Fruit fly (Drosophila melanogaster): ENCODE results near the gene Npc2f.

Gene Npc2f

dm6 chr3R:24099039-24100026 is 38.4 kb upstream of the Npc2f start (continued):
- TF ChIP-seq Myc (optimal IDR thresholded peaks at IDR 0.05) (no peak), OdsH (GFP tag; optimal IDR thresholded peaks at IDR 0.05) (peak; percentile 75), GATAd (GFP tag; optimal IDR thresholded peaks at IDR 0.05) (no peak), HLH106 (tag; optimal IDR thresholded peaks at IDR 0.05) (peak; percentile 55), dmrt93B (GFP tag; optimal IDR thresholded peaks at IDR 0.05) (peak; percentile 43), ey (GFP tag; optimal IDR thresholded peaks at IDR 0.05) (peak; percentile 80), N (GFP tag; optimal IDR thresholded peaks at IDR 0.05) (no peak)

DNA sequence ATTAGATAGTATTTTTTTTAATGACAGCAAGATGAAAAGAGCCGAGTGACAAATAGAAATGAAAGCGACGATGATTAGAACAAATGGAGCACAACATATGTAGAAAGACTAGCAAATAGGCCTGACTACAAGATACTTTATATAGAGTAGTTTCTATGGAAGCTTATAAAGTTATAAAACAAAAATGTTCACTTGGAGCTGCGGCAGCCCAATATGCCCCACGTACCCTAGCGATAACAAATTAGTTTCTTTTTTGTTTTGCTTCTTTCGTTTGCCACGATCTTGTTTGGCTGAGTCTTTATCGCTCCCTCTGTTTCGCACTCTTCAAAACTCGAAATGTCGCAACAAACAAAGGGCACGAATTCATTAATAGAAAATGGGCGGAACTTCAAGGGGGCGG is 37.0 kb upstream of the Npc2f start:
- TF ChIP-seq psq (GFP tag; optimal IDR thresholded peaks at IDR 0.05) (peak; percentile 62), ey (GFP tag; optimal IDR thresholded peaks at IDR 0.05) (no peak)

dm6 chr3R:24101437-24101836 is 36.3 kb upstream of the Npc2f start:
- no peak for TF ChIP-seq OdsH (GFP tag; optimal IDR thresholded peaks at IDR 0.05)
- TF ChIP-seq Hr83 (GFP tag; optimal IDR thresholded peaks at IDR 0.05; ENCODE audit: poor library complexity, severe bottlenecking) = no peak
- TF ChIP-seq CG32264 (GFP tag; optimal IDR thresholded peaks at IDR 0.05) = no peak
- TF ChIP-seq Mio (GFP tag; optimal IDR thresholded peaks at IDR 0.05) = no peak
- no peak for TF ChIP-seq Dif (GFP tag; optimal IDR thresholded peaks at IDR 0.05; ENCODE audit: partially characterized antibody)
- TF ChIP-seq Rel (GFP tag; optimal IDR thresholded peaks at IDR 0.05) = no peak
- no peak for TF ChIP-seq Rel (tag; optimal IDR thresholded peaks at IDR 0.05)

- TF ChIP-seq brk (GFP tag; optimal IDR thresholded peaks at IDR 0.05) (no peak), sage (GFP tag; optimal IDR thresholded peaks at IDR 0.05) (no peak), Hnf4 (GFP tag; optimal IDR thresholded peaks at IDR 0.05) (no peak), Hr83 (GFP tag; optimal IDR thresholded peaks at IDR 0.05; ENCODE audit: poor library complexity, severe bottlenecking) (no peak), br (GFP tag; optimal IDR thresholded peaks at IDR 0.05) (no peak), Dfd (GFP tag; optimal IDR thresholded peaks at IDR 0.05) (no peak), N (GFP tag; optimal IDR thresholded peaks at IDR 0.05) (no peak), dsf (GFP tag; optimal IDR thresholded peaks at IDR 0.05; ENCODE audit: borderline replicate concordance) (no peak), foxo (GFP tag; optimal IDR thresholded peaks at IDR 0.05) (no peak), usp (GFP tag; optimal IDR thresholded peaks at IDR 0.05) (no peak), rgr (GFP tag; optimal IDR thresholded peaks at IDR 0.05) (no peak), Jra (GFP tag; optimal IDR thresholded peaks at IDR 0.05) (no peak), CrebA (GFP tag; optimal IDR thresholded peaks at IDR 0.05; ENCODE audit: borderline replicate concordance) (no peak), Mio (GFP tag; optimal IDR thresholded peaks at IDR 0.05) (no peak)
Measured at dm6 chr3R:24102387-24102786, 35.3 kb upstream of the Npc2f start.

DNA sequence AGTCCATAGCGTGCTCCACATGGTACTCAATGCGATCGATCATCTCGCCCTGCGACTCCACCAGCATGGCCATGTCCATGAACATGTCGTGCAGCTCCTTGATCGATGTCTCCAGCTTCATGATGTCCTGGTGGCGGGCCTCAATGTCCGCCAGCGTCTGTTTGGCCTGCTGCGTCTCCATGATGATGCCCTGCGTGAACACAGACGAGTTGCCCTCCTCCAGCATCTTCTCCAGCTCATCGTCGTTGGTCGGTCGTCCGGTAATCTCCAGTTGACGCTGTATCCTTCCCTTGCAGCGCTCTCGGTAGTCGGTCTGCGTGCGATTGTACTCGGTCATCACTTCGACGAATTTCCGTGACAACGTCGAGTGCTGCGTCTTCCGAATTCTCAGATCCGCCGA is 34.0 kb upstream of the Npc2f start:
- no peak for TF ChIP-seq fru (GFP tag; optimal IDR thresholded peaks at IDR 0.05)
- TF ChIP-seq Mio (GFP tag; optimal IDR thresholded peaks at IDR 0.05) = no peak
- no peak for TF ChIP-seq HLH106 (tag; optimal IDR thresholded peaks at IDR 0.05)
- no peak for TF ChIP-seq br (GFP tag; optimal IDR thresholded peaks at IDR 0.05)
- TF ChIP-seq Sp1 (GFP tag; optimal IDR thresholded peaks at IDR 0.05) = no peak
- TF ChIP-seq Dif (GFP tag; optimal IDR thresholded peaks at IDR 0.05; ENCODE audit: partially characterized antibody) = no peak
- TF ChIP-seq OdsH (GFP tag; optimal IDR thresholded peaks at IDR 0.05) = no peak
- TF ChIP-seq lola (GFP tag; optimal IDR thresholded peaks at IDR 0.05) = no peak
- no peak for TF ChIP-seq h (GFP tag; optimal IDR thresholded peaks at IDR 0.05)
